Worm (Caenorhabditis elegans): Measurements from ENCODE around the gene dpf-1.

Gene dpf-1

DNA sequence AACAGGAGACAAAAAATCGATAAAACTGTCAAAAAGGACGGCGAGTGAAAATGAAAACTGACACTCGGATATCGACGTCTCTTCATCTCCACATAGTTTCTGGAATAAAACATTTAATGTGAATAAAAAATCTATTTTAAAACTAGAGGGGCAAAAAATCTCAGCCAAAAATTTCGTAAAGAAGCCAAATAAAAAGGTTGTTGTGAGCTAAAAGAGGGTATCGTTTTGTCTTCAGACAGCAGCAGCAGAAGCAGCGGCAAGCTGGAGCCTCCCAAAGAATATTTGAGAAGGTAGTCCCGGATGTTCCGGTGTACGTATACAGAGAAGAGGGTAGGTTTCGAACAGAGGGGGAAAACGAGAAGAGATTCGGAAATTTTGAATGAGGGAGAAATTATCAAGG, 50.8 kb downstream of the dpf-1 start, which contains the start of gene lgc-31:
TSS of gene lgc-31 (minus strand) at position 101 of the 400 bp plus-strand sequence.
- TF ChIP-seq unc-62 (GFP tag; optimal IDR thresholded peaks at IDR 0.05) (no peak), ceh-39 (tag; optimal IDR thresholded peaks at IDR 0.05) (no peak), zip-8 (tag; optimal IDR thresholded peaks at IDR 0.05) (no peak), elt-3 (tag; optimal IDR thresholded peaks at IDR 0.05) (no peak), lin-32 (GFP tag; optimal IDR thresholded peaks at IDR 0.05) (no peak), sptf-1 (tag; optimal IDR thresholded peaks at IDR 0.05) (no peak), nhr-28 (tag; optimal IDR thresholded peaks at IDR 0.05) (no peak), lin-13 (tag; optimal IDR thresholded peaks at IDR 0.05) (no peak), snpc-4 (tag; optimal IDR thresholded peaks at IDR 0.05) (no peak), lsy-2 (tag; optimal IDR thresholded peaks at IDR 0.05) (no peak), ceh-43 (GFP tag; optimal IDR thresholded peaks at IDR 0.05) (no peak), sem-2 (GFP tag; optimal IDR thresholded peaks at IDR 0.05) (no peak), mab-5 (tag; optimal IDR thresholded peaks at IDR 0.05) (no peak), ces-1 (GFP tag; optimal IDR thresholded peaks at IDR 0.05) (no peak), flh-1 (GFP tag; optimal IDR thresholded peaks at IDR 0.05) (no peak), elt-1 (tag; optimal IDR thresholded peaks at IDR 0.05; ENCODE audit: borderline replicate concordance, insufficient read depth) (no peak)
